Worm (Caenorhabditis elegans) whole organism, young adult: Measurements from ENCODE around the gene nhr-154.

Source experiments
- D2030.7 ChIP-seq: fragments of 200-800 bp; sonication (Bioruptor generic); IDR thresholded peaks from 2 replicates; pipeline ENCODE4 v1.3.6; 2022; ENCODE audit warnings: missing genetic modification reagents, missing genetic modification characterization, missing compliant biosample characterization
- F10E7.11 ChIP-seq: sonication (generic microtip); optimal IDR thresholded peaks from 2 replicates; lab custom pipeline; 2017; ENCODE audit warnings: mild to moderate bottlenecking, missing genetic modification characterization, moderate library complexity, missing compliant biosample characterization
- ama-1 ChIP-seq, 3 experiments: fragments of 150-350 bp in 1 of 3; sonication (generic microtip) in 2 of 3; optimal IDR thresholded peaks; 2 replicates each; lab custom pipeline; 2014 to 2018; ENCODE audit warnings: missing biosample characterization in 2 of 3, missing genetic modification characterization in 2 of 3, missing genetic modification reagents in 2 of 3
- ccch-3 ChIP-seq: fragments of 200-800 bp; sonication (Bioruptor generic); optimal IDR thresholded peaks from 2 replicates; lab custom pipeline; 2018; ENCODE audit warnings: mild to moderate bottlenecking, missing genetic modification characterization, missing compliant biosample characterization
- ceh-27 ChIP-seq: fragments of 200-800 bp; sonication (Bioruptor generic); optimal IDR thresholded peaks from 2 replicates; lab custom pipeline; 2018; ENCODE audit warnings: mild to moderate bottlenecking, missing genetic modification characterization, moderate library complexity, missing compliant biosample characterization
- fkh-3 ChIP-seq: sonication (generic microtip); optimal IDR thresholded peaks from 2 replicates; lab custom pipeline; 2016; ENCODE audit warnings: mild to moderate bottlenecking, missing genetic modification characterization, missing compliant biosample characterization
- let-607 ChIP-seq, 2 experiments: fragments of 200-800 bp in 1 of 2; sonication (Bioruptor generic) in 1 of 2; sonication (generic microtip) in 1 of 2; optimal IDR thresholded peaks; 2 replicates each; lab custom pipeline; 2016 to 2018; ENCODE audit warnings: mild to moderate bottlenecking in 2 of 2, missing compliant biosample characterization in 2 of 2, missing genetic modification characterization in 2 of 2, moderate library complexity in 2 of 2, missing genotype in 1 of 2
- lin-40 ChIP-seq: sonication (generic microtip); optimal IDR thresholded peaks from 2 replicates; lab custom pipeline; 2016; ENCODE audit warnings: missing genetic modification characterization, mild to moderate bottlenecking, missing compliant biosample characterization, missing genotype, missing genetic modification reagents
- repo-1 ChIP-seq: sonication (generic microtip); optimal IDR thresholded peaks from 2 replicates; lab custom pipeline; 2017; ENCODE audit warnings: mild to moderate bottlenecking, missing genetic modification characterization, missing compliant biosample characterization
- snpc-4 ChIP-seq, 5 experiments: fragments of 150-350 bp in 1 of 5; sonication (generic microtip) in 4 of 5; optimal IDR thresholded peaks; 2 replicates each; lab custom pipeline; 2014 to 2018; ENCODE audit warnings: missing genetic modification characterization in 5 of 5, missing biosample characterization in 3 of 5, antibody characterized with exemption in 2 of 5, mild to moderate bottlenecking in 2 of 5, missing compliant biosample characterization in 2 of 5, missing genotype in 2 of 5, moderate library complexity in 2 of 5, missing genetic modification reagents in 1 of 5

- TF ChIP-seq ama-1 (optimal IDR thresholded peaks at IDR 0.05; lab: Kevin White, UChicago) (no peak), ama-1 (GFP tag; optimal IDR thresholded peaks at IDR 0.05; lab: Kevin White, UChicago) (no peak), F10E7.11 (tag; lab: Kevin White, UChicago) (no peak), ccch-3 (GFP tag; lab: Kevin White, UChicago) (no peak), ceh-27 (GFP tag; lab: Kevin White, UChicago) (no peak), D2030.7 (GFP tag; lab: Robert Waterston, UW) (no peak), let-607 (tag; optimal IDR thresholded peaks at IDR 0.05; lab: Kevin White, UChicago) (no peak), repo-1 (tag; lab: Kevin White, UChicago) (no peak), lin-40 (tag; lab: Kevin White, UChicago) (no peak), snpc-4 (GFP tag; optimal IDR thresholded peaks at IDR 0.05; lab: Kevin White, UChicago) (no peak), snpc-4 (tag; optimal IDR thresholded peaks at IDR 0.05; lab: Kevin White, UChicago) (no peak), fkh-3 (tag; lab: Kevin White, UChicago) (no peak)
These were observed at the start of gene nhr-154 for ce11 chrV:12100794-12101343.
